Worm (Caenorhabditis elegans) whole organism, young adult: ENCODE data around the gene tag-243.
A peak's percentile ranks its signal among the peaks of the same experiment; 100 is the strongest.

ENCODE experiments used
- B0019.2 ChIP-seq: fragments of 200-800 bp; sonication (Bioruptor generic); conservative IDR thresholded peaks from 2 replicates; pipeline ENCODE4 v1.3.6; 2022; ENCODE audit warnings: missing genetic modification reagents, missing genetic modification characterization, missing compliant biosample characterization
- C06A6.2 ChIP-seq: fragments of 200-800 bp; sonication (Bioruptor generic); conservative IDR thresholded peaks from 2 replicates; pipeline ENCODE4 v1.3.6; 2022; ENCODE audit warnings: missing genetic modification characterization, missing compliant biosample characterization
- D2030.7 ChIP-seq: fragments of 200-800 bp; sonication (Bioruptor generic); IDR thresholded peaks from 2 replicates; pipeline ENCODE4 v1.3.6; 2022; ENCODE audit warnings: missing genetic modification reagents, missing genetic modification characterization, missing compliant biosample characterization
- F23B12.7 ChIP-seq: sonication (generic microtip); optimal IDR thresholded peaks from 2 replicates; lab custom pipeline; 2017; ENCODE audit warnings: missing genetic modification characterization, mild to moderate bottlenecking, missing compliant biosample characterization, antibody characterized with exemption, moderate library complexity; ENCODE audit not compliant: insufficient read depth
- F37B4.10 ChIP-seq: fragments of 200-800 bp; sonication (Bioruptor generic); IDR thresholded peaks from 2 replicates; pipeline ENCODE4 v1.3.6; 2022; ENCODE audit warnings: missing genetic modification characterization, missing compliant biosample characterization
- F49E8.2 ChIP-seq: sonication (generic microtip); optimal IDR thresholded peaks from 3 replicates; lab custom pipeline; 2017; ENCODE audit warnings: missing genetic modification characterization, mild to moderate bottlenecking, missing compliant biosample characterization, antibody characterized with exemption, moderate library complexity; ENCODE audit not compliant: insufficient read depth
- F57A8.1 ChIP-seq: fragments of 200-800 bp; sonication (Bioruptor generic); optimal IDR thresholded peaks from 2 replicates; lab custom pipeline; 2018; ENCODE audit warnings: mild to moderate bottlenecking, missing genetic modification characterization, moderate library complexity, missing compliant biosample characterization
- Y67H2A.10 ChIP-seq: fragments of 200-800 bp; sonication (Bioruptor generic); conservative IDR thresholded peaks from 2 replicates; pipeline ENCODE4 v1.3.6; 2022; ENCODE audit warnings: missing genetic modification reagents, missing genetic modification characterization, missing compliant biosample characterization
- Y79H2A.3 ChIP-seq: fragments of 200-800 bp; sonication (Bioruptor generic); conservative IDR thresholded peaks from 2 replicates; pipeline ENCODE4 v1.3.6; 2022; ENCODE audit warnings: missing genetic modification reagents, missing genetic modification characterization, missing compliant biosample characterization
- Y95B8A.8 ChIP-seq: fragments of 200-800 bp; sonication (Bioruptor generic); IDR thresholded peaks from 2 replicates; pipeline ENCODE4 v1.3.6; 2022; ENCODE audit warnings: missing genetic modification reagents, missing genetic modification characterization, missing compliant biosample characterization
- ZK185.1 ChIP-seq: sonication (generic microtip); optimal IDR thresholded peaks from 2 replicates; lab custom pipeline; 2016; ENCODE audit warnings: mild to moderate bottlenecking, missing genetic modification characterization, missing compliant biosample characterization; ENCODE audit not compliant: poor library complexity, severe bottlenecking
- aptf-3 ChIP-seq: fragments of 200-800 bp; sonication (Bioruptor generic); IDR thresholded peaks from 2 replicates; pipeline ENCODE4 v1.3.6; 2022; ENCODE audit warnings: missing genetic modification characterization, missing compliant biosample characterization
- atf-7 ChIP-seq: sonication (generic microtip); optimal IDR thresholded peaks from 2 replicates; lab custom pipeline; 2017; ENCODE audit warnings: mild to moderate bottlenecking, missing genetic modification characterization, missing compliant biosample characterization
- bed-2 ChIP-seq: fragments of 200-800 bp; sonication (Bioruptor generic); IDR thresholded peaks from 2 replicates; pipeline ENCODE4 v1.3.6; 2022; ENCODE audit warnings: missing genetic modification reagents, missing genetic modification characterization, missing compliant biosample characterization
- ceh-27 ChIP-seq: fragments of 200-800 bp; sonication (Bioruptor generic); optimal IDR thresholded peaks from 2 replicates; lab custom pipeline; 2018; ENCODE audit warnings: mild to moderate bottlenecking, missing genetic modification characterization, moderate library complexity, missing compliant biosample characterization
- ceh-91 ChIP-seq: fragments of 200-800 bp; sonication (Bioruptor generic); IDR thresholded peaks from 2 replicates; pipeline ENCODE4 v1.3.6; 2022; ENCODE audit warnings: missing genetic modification reagents, missing genetic modification characterization, missing compliant biosample characterization
- chd-7 ChIP-seq: sonication (generic microtip); optimal IDR thresholded peaks from 2 replicates; lab custom pipeline; 2016; ENCODE audit warnings: mild to moderate bottlenecking, missing genetic modification characterization, moderate library complexity, missing compliant biosample characterization
- die-1 ChIP-seq: sonication (generic microtip); optimal IDR thresholded peaks from 2 replicates; lab custom pipeline; 2016; ENCODE audit warnings: missing genotype, mild to moderate bottlenecking, missing genetic modification characterization, missing compliant biosample characterization
- dpl-1 ChIP-seq: fragments of 150-350 bp; optimal IDR thresholded peaks from 2 replicates; lab custom pipeline; 2014; ENCODE audit warnings: missing biosample characterization, missing genetic modification reagents, missing genetic modification characterization
- egl-44 ChIP-seq: fragments of 200-800 bp; sonication (Bioruptor generic); IDR thresholded peaks from 2 replicates; pipeline ENCODE4 v1.3.6; 2022; ENCODE audit warnings: missing genetic modification reagents, missing genetic modification characterization, missing compliant biosample characterization
- egrh-3 ChIP-seq: fragments of 200-800 bp; sonication (Bioruptor generic); IDR thresholded peaks from 2 replicates; pipeline ENCODE4 v1.3.6; 2022; ENCODE audit warnings: missing genetic modification reagents, missing genetic modification characterization, missing compliant biosample characterization
- fkh-3 ChIP-seq: sonication (generic microtip); optimal IDR thresholded peaks from 2 replicates; lab custom pipeline; 2016; ENCODE audit warnings: mild to moderate bottlenecking, missing genetic modification characterization, missing compliant biosample characterization
- hlh-12 ChIP-seq: sonication (generic microtip); optimal IDR thresholded peaks from 2 replicates; lab custom pipeline; 2016; ENCODE audit warnings: missing genetic modification characterization, missing compliant biosample characterization
- hlh-26 ChIP-seq: fragments of 200-800 bp; sonication (Bioruptor generic); conservative IDR thresholded peaks from 2 replicates; pipeline ENCODE4 v1.3.6; 2022; ENCODE audit warnings: missing genetic modification reagents, missing genetic modification characterization, missing compliant biosample characterization
- lin-35 ChIP-seq, 3 experiments: fragments of 150-350 bp in 2 of 3; sonication (generic microtip) in 1 of 3; optimal IDR thresholded peaks; 2 replicates each; lab custom pipeline; 2014 to 2018; ENCODE audit warnings: missing biosample characterization in 3 of 3, missing genetic modification characterization in 3 of 3, missing genetic modification reagents in 3 of 3
- lin-54 ChIP-seq: fragments of 200-800 bp; sonication (Bioruptor generic); optimal IDR thresholded peaks from 2 replicates; lab custom pipeline; 2018; ENCODE audit warnings: mild to moderate bottlenecking, missing genetic modification characterization, missing compliant biosample characterization
- lir-1 ChIP-seq: fragments of 200-800 bp; sonication (Bioruptor generic); conservative IDR thresholded peaks from 2 replicates; pipeline ENCODE4 v1.3.6; 2022; ENCODE audit warnings: missing genetic modification reagents, missing genetic modification characterization, missing compliant biosample characterization
- lsy-27 ChIP-seq: sonication (generic microtip); optimal IDR thresholded peaks from 2 replicates; lab custom pipeline; 2017; ENCODE audit warnings: missing genetic modification characterization, mild to moderate bottlenecking, missing compliant biosample characterization, antibody characterized with exemption, missing genotype, borderline replicate concordance; ENCODE audit not compliant: insufficient read depth
- madf-6 ChIP-seq: fragments of 200-800 bp; sonication (Bioruptor generic); IDR thresholded peaks from 2 replicates; pipeline ENCODE4 v1.3.6; 2022; ENCODE audit warnings: missing genetic modification reagents, missing genetic modification characterization, missing compliant biosample characterization
- mel-28 ChIP-seq: sonication (generic microtip); optimal IDR thresholded peaks from 2 replicates; lab custom pipeline; 2016; ENCODE audit warnings: borderline replicate concordance, mild to moderate bottlenecking, missing genetic modification characterization, missing compliant biosample characterization
- nhr-27 ChIP-seq: fragments of 200-800 bp; sonication (Bioruptor generic); optimal IDR thresholded peaks from 2 replicates; lab custom pipeline; 2018; ENCODE audit warnings: mild to moderate bottlenecking, missing genetic modification characterization, moderate library complexity, missing compliant biosample characterization
- nhr-80 ChIP-seq: sonication (generic microtip); optimal IDR thresholded peaks from 2 replicates; lab custom pipeline; 2016; ENCODE audit warnings: missing genetic modification characterization, missing compliant biosample characterization
- pbrm-1 ChIP-seq: fragments of 200-800 bp; sonication (Bioruptor generic); IDR thresholded peaks from 2 replicates; pipeline ENCODE4 v1.3.6; 2022; ENCODE audit warnings: missing genetic modification reagents, missing genetic modification characterization, missing compliant biosample characterization
- pha-4 ChIP-seq: fragments of 150-350 bp; sonication (generic microtip); optimal IDR thresholded peaks from 2 replicates; lab custom pipeline; 2014; ENCODE audit warnings: missing biosample characterization, missing genetic modification reagents, missing genetic modification characterization
- rcor-1 ChIP-seq: fragments of 200-800 bp; sonication (Bioruptor generic); IDR thresholded peaks from 2 replicates; pipeline ENCODE4 v1.3.6; 2022; ENCODE audit warnings: missing genetic modification reagents, missing genetic modification characterization, missing compliant biosample characterization
- sdz-38 ChIP-seq: sonication (generic microtip); optimal IDR thresholded peaks from 2 replicates; lab custom pipeline; 2016; ENCODE audit warnings: missing genotype, missing genetic modification characterization, missing compliant biosample characterization
- sea-2 ChIP-seq: fragments of 200-800 bp; sonication (Bioruptor generic); IDR thresholded peaks from 2 replicates; pipeline ENCODE4 v1.3.6; 2022; ENCODE audit warnings: missing genetic modification characterization, missing compliant biosample characterization
- snpc-1.1 ChIP-seq: sonication (generic microtip); optimal IDR thresholded peaks from 2 replicates; lab custom pipeline; 2017; ENCODE audit warnings: missing genetic modification characterization, mild to moderate bottlenecking, missing compliant biosample characterization, antibody characterized with exemption, moderate library complexity, missing genotype, missing genetic modification reagents; ENCODE audit not compliant: insufficient read depth
- snpc-1.3 ChIP-seq: sonication (generic microtip); optimal IDR thresholded peaks from 2 replicates; lab custom pipeline; 2017; ENCODE audit warnings: missing genetic modification characterization, mild to moderate bottlenecking, missing compliant biosample characterization, antibody characterized with exemption, moderate library complexity, missing genotype, missing genetic modification reagents; ENCODE audit not compliant: insufficient read depth
- snpc-3.4 ChIP-seq: sonication (generic microtip); optimal IDR thresholded peaks from 2 replicates; lab custom pipeline; 2017; ENCODE audit warnings: missing genetic modification characterization, mild to moderate bottlenecking, missing compliant biosample characterization, antibody characterized with exemption, moderate library complexity, missing genotype, missing genetic modification reagents
- snpc-4 ChIP-seq, 5 experiments: fragments of 150-350 bp in 1 of 5; sonication (generic microtip) in 4 of 5; optimal IDR thresholded peaks; 2 replicates each; lab custom pipeline; 2014 to 2018; ENCODE audit warnings: missing genetic modification characterization in 5 of 5, missing biosample characterization in 3 of 5, antibody characterized with exemption in 2 of 5, mild to moderate bottlenecking in 2 of 5, missing compliant biosample characterization in 2 of 5, missing genotype in 2 of 5, moderate library complexity in 2 of 5, missing genetic modification reagents in 1 of 5
- somi-1 ChIP-seq: fragments of 200-800 bp; sonication (Bioruptor generic); optimal IDR thresholded peaks from 2 replicates; lab custom pipeline; 2018; ENCODE audit warnings: mild to moderate bottlenecking, missing genetic modification characterization, missing compliant biosample characterization
- sptf-2 ChIP-seq: fragments of 200-800 bp; sonication (Bioruptor generic); optimal IDR thresholded peaks from 2 replicates; lab custom pipeline; 2018; ENCODE audit warnings: mild to moderate bottlenecking, missing genetic modification characterization, missing compliant biosample characterization
- unc-62 ChIP-seq: fragments of 150-350 bp; optimal IDR thresholded peaks from 2 replicates; lab custom pipeline; 2014; ENCODE audit warnings: missing biosample characterization, missing genetic modification reagents, missing genetic modification characterization
- xnd-1 ChIP-seq: sonication (generic microtip); optimal IDR thresholded peaks from 2 replicates; lab custom pipeline; 2016; ENCODE audit warnings: missing genotype, missing genetic modification reagents, missing genetic modification characterization, missing compliant biosample characterization
- ztf-6 ChIP-seq: fragments of 200-800 bp; sonication (Bioruptor generic); IDR thresholded peaks from 2 replicates; pipeline ENCODE4 v1.3.6; 2022; ENCODE audit warnings: missing genetic modification reagents, missing genetic modification characterization, missing compliant biosample characterization

tag-243 gene

DNA sequence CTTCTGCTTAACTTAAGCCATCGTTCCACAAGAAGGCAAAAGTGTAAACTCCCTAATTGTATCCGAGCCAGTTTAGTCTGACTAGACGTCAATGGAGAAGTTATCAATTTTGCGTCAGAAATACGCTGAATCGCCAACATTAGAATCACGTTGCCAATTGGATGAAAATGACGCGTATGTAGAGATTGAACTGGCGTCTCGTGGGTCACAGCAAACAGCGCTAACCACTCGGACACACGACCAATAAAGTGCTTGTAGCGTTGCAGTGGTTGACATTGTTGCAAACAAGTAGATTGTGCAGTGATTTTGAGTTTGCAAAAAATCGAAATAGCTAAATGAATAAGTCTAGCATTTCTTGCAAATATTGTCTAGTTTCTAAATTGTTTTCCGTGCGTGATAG lies 1.3 kb upstream of the tag-243 start (continued):
- TF ChIP-seq die-1 (tag; lab: Kevin White, UChicago) (peak; percentile 95), bed-2 (GFP tag; lab: Robert Waterston, UW) (no peak), Y95B8A.8 (GFP tag; lab: Robert Waterston, UW) (0 out of 2 replicates have a peak, but pooled peaks have one; percentile 63), Y79H2A.3 (GFP tag; lab: Robert Waterston, UW) (0 out of 2 replicates have a peak, but pooled peaks have one; percentile 44), atf-7 (tag; lab: Kevin White, UChicago) (peak; percentile 69), D2030.7 (GFP tag; lab: Robert Waterston, UW) (peak; percentile 86), egl-44 (GFP tag; lab: Robert Waterston, UW) (peak; percentile 79), Y67H2A.10 (peak; percentile 60; the same call in 1 of the 2 replicates), sea-2 (GFP tag; lab: Robert Waterston, UW) (no peak), ZK185.1 (tag; lab: Kevin White, UChicago) (peak; percentile 85), xnd-1 (tag; lab: Kevin White, UChicago) (peak; percentile 26), dpl-1 (no peak), hlh-12 (tag; lab: Kevin White, UChicago) (peak; percentile 88), ztf-6 (no peak), F49E8.2 (tag; lab: Kevin White, UChicago) (peak; percentile 90), unc-62 (GFP tag; lab: Kevin White, UChicago) (peak; percentile 26), pbrm-1 (peak; percentile 66), B0019.2 (GFP tag; lab: Robert Waterston, UW) (peak; percentile 62; the same call in 1 of the 2 replicates), madf-6 (GFP tag; lab: Robert Waterston, UW) (peak; percentile 74; the same call in 1 of the 2 replicates), lir-1 (GFP tag; lab: Robert Waterston, UW) (no peak; the same call in 1 of the 2 replicates), rcor-1 (peak; percentile 23; the same call in 1 of the 2 replicates), sptf-2 (peak; percentile 87), snpc-4 (GFP tag; optimal IDR thresholded peaks at IDR 0.05; lab: Kevin White, UChicago) (peak; percentile 78), snpc-4 (tag; optimal IDR thresholded peaks at IDR 0.05; lab: Kevin White, UChicago) (peak in 3 of 4 experiments; percentile 2 to 66 (median 42)), lin-54 (GFP tag; lab: Kevin White, UChicago) (peak; percentile 77), C06A6.2 (GFP tag; lab: Robert Waterston, UW) (no peak), nhr-80 (tag; lab: Kevin White, UChicago) (peak; percentile 70), chd-7 (tag; lab: Kevin White, UChicago) (peak; percentile 90), F57A8.1 (GFP tag; lab: Kevin White, UChicago) (peak; percentile 74), sdz-38 (tag; lab: Kevin White, UChicago) (no peak), lin-35 (GFP tag; optimal IDR thresholded peaks at IDR 0.05; lab: Kevin White, UChicago) (peak in 1 of 3 experiments; percentile 75), pha-4 (tag; lab: Kevin White, UChicago) (peak; percentile 47), snpc-1.3 (tag; lab: Kevin White, UChicago) (peak; percentile 92), F23B12.7 (peak; percentile 82), ceh-91 (GFP tag; lab: Robert Waterston, UW) (0 out of 2 replicates have a peak, but pooled peaks have one; percentile 26), somi-1 (GFP tag; lab: Kevin White, UChicago) (peak; percentile 51), snpc-3.4 (tag; lab: Kevin White, UChicago) (peak; percentile 91), hlh-26 (no peak), aptf-3 (GFP tag; lab: Robert Waterston, UW) (peak; percentile 90), nhr-27 (tag; lab: Kevin White, UChicago) (no peak), egrh-3 (peak; percentile 28; the same call in 1 of the 2 replicates), lsy-27 (tag; lab: Kevin White, UChicago) (peak; percentile 70), snpc-1.1 (tag; lab: Kevin White, UChicago) (peak; percentile 69), fkh-3 (no peak), mel-28 (tag; lab: Kevin White, UChicago) (no peak), ceh-27 (peak; percentile 88), F37B4.10 (GFP tag; lab: Robert Waterston, UW) (0 out of 2 replicates have a peak, but pooled peaks have one; percentile 71)
